Worm (Caenorhabditis elegans): Measurements from ENCODE around the gene srbc-26.

Gene srbc-26

ce11 chrV:17201847-17202246 lies 30.2 kb downstream of the srbc-26 start, which contains the start of gene Y68A4A.10:
Y68A4A.10 (plus strand) TSS chrV:17202147.
- TF ChIP-seq nhr-11 (tag; optimal IDR thresholded peaks at IDR 0.05) (no peak), ahr-1 (tag; optimal IDR thresholded peaks at IDR 0.05) (no peak), sdc-2 (tag; optimal IDR thresholded peaks at IDR 0.05) (no peak), fkh-10 (GFP tag; optimal IDR thresholded peaks at IDR 0.05) (no peak)

- no peak for TF ChIP-seq fax-1 (tag; optimal IDR thresholded peaks at IDR 0.05)
- TF ChIP-seq rnt-1 (tag; optimal IDR thresholded peaks at IDR 0.05), result no peak
- TF ChIP-seq nhr-11 (tag; optimal IDR thresholded peaks at IDR 0.05), result no peak
- no peak for TF ChIP-seq che-1 (tag; optimal IDR thresholded peaks at IDR 0.05)
- no peak for TF ChIP-seq pros-1 (tag; optimal IDR thresholded peaks at IDR 0.05)
- no peak for TF ChIP-seq ref-2 (tag; optimal IDR thresholded peaks at IDR 0.05)
- no peak for TF ChIP-seq ceh-48 (tag; optimal IDR thresholded peaks at IDR 0.05)
- no peak for TF ChIP-seq npax-4 (tag; optimal IDR thresholded peaks at IDR 0.05)
- no peak for TF ChIP-seq hlh-8 (tag; optimal IDR thresholded peaks at IDR 0.05)
- no peak for TF ChIP-seq pag-3 (tag; optimal IDR thresholded peaks at IDR 0.05; ENCODE audit: borderline replicate concordance)
- no peak for TF ChIP-seq mec-3 (tag; optimal IDR thresholded peaks at IDR 0.05; ENCODE audit: borderline replicate concordance)
- TF ChIP-seq ceh-9 (tag; optimal IDR thresholded peaks at IDR 0.05), result no peak
- TF ChIP-seq hlh-13 (GFP tag; optimal IDR thresholded peaks at IDR 0.05), result no peak
Observed at ce11 chrV:17206469-17206868, 34.8 kb downstream of the srbc-26 start.

ce11 chrV:17208045-17208444 lies 36.4 kb downstream of the srbc-26 start, which contains the start of gene Y68A4A.13:
Y68A4A.13 (minus strand) TSS chrV:17208145.
- TF ChIP-seq ama-1 (optimal IDR thresholded peaks at IDR 0.05), result no peak
- no peak for TF ChIP-seq unc-86 (tag; optimal IDR thresholded peaks at IDR 0.05)
- TF ChIP-seq unc-42 (tag; optimal IDR thresholded peaks at IDR 0.05), result no peak
- TF ChIP-seq unc-3 (GFP tag; conservative IDR thresholded peaks at IDR 0.05), result no peak
- no peak for TF ChIP-seq unc-3 (tag; optimal IDR thresholded peaks at IDR 0.05)
- TF ChIP-seq pha-4 (tag; optimal IDR thresholded peaks at IDR 0.05), result no peak

DNA sequence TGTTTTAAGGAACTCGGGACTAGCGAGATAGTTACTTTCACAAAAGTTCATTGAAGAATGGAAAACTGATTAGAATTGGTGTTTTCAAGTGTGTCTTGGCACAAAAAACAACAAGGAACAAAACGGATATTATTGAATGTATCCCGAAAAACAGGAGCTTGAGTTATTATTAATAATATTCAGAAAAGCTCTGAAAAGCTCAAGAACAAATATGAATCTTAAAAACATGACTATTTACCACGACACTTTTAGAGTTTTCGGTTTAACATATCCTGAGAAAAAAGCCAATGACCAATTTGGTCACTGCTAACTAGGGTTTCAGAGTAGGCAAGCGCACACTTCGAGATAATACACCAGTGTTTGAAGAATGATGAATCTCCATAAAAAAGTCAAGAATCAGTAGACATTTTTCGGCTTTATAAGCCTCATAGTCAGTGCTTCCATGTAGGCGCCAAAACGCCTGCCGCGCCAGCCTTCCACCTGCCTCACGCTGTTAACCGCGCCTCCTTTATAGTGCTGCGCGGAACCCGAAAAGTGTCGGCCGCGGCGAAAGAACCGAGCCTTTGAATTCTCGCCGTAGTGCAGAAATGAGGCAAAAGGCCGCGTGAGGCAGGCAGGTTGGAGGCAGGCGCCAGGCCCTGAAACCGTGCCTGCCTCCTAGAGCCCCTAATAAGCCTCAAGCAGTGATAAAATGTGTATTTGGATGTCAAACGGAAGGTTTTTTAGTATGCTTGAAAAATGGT lies 40.5 kb downstream of the srbc-26 start, which contains the start of gene srh-236:
Gene srh-236 (minus strand): TSS at position 51 of the 743 bp plus-strand sequence.
- TF ChIP-seq K02D7.2 (tag; optimal IDR thresholded peaks at IDR 0.05) (no peak), pag-3 (tag; optimal IDR thresholded peaks at IDR 0.05; ENCODE audit: borderline replicate concordance) (peak; percentile 59)

DNA sequence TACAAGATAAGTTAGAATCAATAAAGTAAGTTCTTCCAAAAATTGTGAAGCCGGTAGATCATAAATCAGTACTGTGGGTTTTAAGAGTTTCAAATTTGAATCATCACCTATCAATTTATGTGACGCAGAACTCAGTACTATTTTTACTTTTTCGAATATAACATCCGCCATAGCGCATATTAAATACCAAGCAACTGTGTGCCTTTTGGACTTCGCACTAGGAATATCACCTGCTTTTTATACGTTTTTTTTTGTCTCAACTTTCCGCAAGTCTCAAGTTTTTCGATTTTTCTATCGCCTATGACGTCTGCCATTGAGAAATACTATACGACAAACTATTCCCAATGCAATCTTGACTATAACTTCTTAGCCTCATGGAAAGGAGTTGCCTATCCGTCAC lies 41.1 kb downstream of the srbc-26 start, which contains the start of gene srh-113:
Gene srh-113 (plus strand): TSS at position 301 of the 400 bp plus-strand sequence.
- no peak for TF ChIP-seq sdc-2 (tag; optimal IDR thresholded peaks at IDR 0.05)
- TF ChIP-seq tbx-2 (tag; optimal IDR thresholded peaks at IDR 0.05), result no peak
- no peak for TF ChIP-seq pros-1 (tag; optimal IDR thresholded peaks at IDR 0.05)
- TF ChIP-seq F13H6.1 (tag; optimal IDR thresholded peaks at IDR 0.05), result no peak
- TF ChIP-seq pha-4 (tag; optimal IDR thresholded peaks at IDR 0.05), result no peak
- no peak for TF ChIP-seq eyg-1 (tag; optimal IDR thresholded peaks at IDR 0.05)
- TF ChIP-seq hlh-13 (GFP tag; optimal IDR thresholded peaks at IDR 0.05), result no peak
- TF ChIP-seq fkh-10 (GFP tag; optimal IDR thresholded peaks at IDR 0.05), result no peak
- no peak for TF ChIP-seq sox-4 (tag; optimal IDR thresholded peaks at IDR 0.05)
- TF ChIP-seq pqm-1 (tag; optimal IDR thresholded peaks at IDR 0.05), result no peak
- TF ChIP-seq syd-9 (tag; optimal IDR thresholded peaks at IDR 0.05), result no peak
- no peak for TF ChIP-seq unc-55 (GFP tag; optimal IDR thresholded peaks at IDR 0.05)
- TF ChIP-seq hlh-15 (tag; optimal IDR thresholded peaks at IDR 0.05), result no peak

- TF ChIP-seq K02D7.2 (tag; optimal IDR thresholded peaks at IDR 0.05), result no peak
- no peak for TF ChIP-seq elt-4 (tag; optimal IDR thresholded peaks at IDR 0.05)
- TF ChIP-seq fax-1 (tag; optimal IDR thresholded peaks at IDR 0.05), result no peak
- TF ChIP-seq ceh-9 (tag; optimal IDR thresholded peaks at IDR 0.05), result no peak
- no peak for TF ChIP-seq rnt-1 (tag; optimal IDR thresholded peaks at IDR 0.05)
- no peak for TF ChIP-seq unc-86 (tag; optimal IDR thresholded peaks at IDR 0.05)
- TF ChIP-seq pha-2 (tag; optimal IDR thresholded peaks at IDR 0.05), result no peak
- TF ChIP-seq tbx-7 (tag; optimal IDR thresholded peaks at IDR 0.05), result no peak
- no peak for TF ChIP-seq lin-11 (tag; optimal IDR thresholded peaks at IDR 0.05)
- TF ChIP-seq hlh-30 (tag; optimal IDR thresholded peaks at IDR 0.05; ENCODE audit: insufficient read depth), result no peak
- TF ChIP-seq K09A11.1 (tag; optimal IDR thresholded peaks at IDR 0.05; ENCODE audit: insufficient read depth), result no peak
- TF ChIP-seq pag-3 (tag; optimal IDR thresholded peaks at IDR 0.05; ENCODE audit: borderline replicate concordance), result no peak
- TF ChIP-seq ceh-22 (tag; optimal IDR thresholded peaks at IDR 0.05), result no peak
- TF ChIP-seq odd-2 (tag; optimal IDR thresholded peaks at IDR 0.05), result no peak
- TF ChIP-seq unc-42 (tag; optimal IDR thresholded peaks at IDR 0.05), result no peak
- no peak for TF ChIP-seq ttx-3 (tag; optimal IDR thresholded peaks at IDR 0.05)
- no peak for TF ChIP-seq gmeb-2 (tag; optimal IDR thresholded peaks at IDR 0.05)
Observed at ce11 chrV:17215602-17216001, 44.0 kb downstream of the srbc-26 start.
